Fruit fly (Drosophila melanogaster) whole organism, embryonic: Measurements from ENCODE around the gene Nf-YA.
A peak's percentile ranks its signal among the peaks of the same experiment; 100 is the strongest.

ENCODE experiments used
- Aef1 ChIP-seq: fragments of 200-800 bp; sonication (Bioruptor generic); IDR thresholded peaks from 3 replicates; pipeline ENCODE4 v1.3.6; 2022; ENCODE audit warnings: missing biosample characterization, missing genetic modification characterization
- Bgb ChIP-seq: fragments of 200-800 bp; sonication (Bioruptor generic); IDR thresholded peaks from 2 replicates; pipeline ENCODE4 v1.3.6; 2022; ENCODE audit warnings: missing biosample characterization, missing genetic modification characterization; ENCODE audit not compliant: partially characterized antibody
- CG1024 ChIP-seq: fragments of 200-800 bp; sonication (Bioruptor generic); IDR thresholded peaks from 2 replicates; pipeline ENCODE4 v1.3.6; 2022; ENCODE audit warnings: missing biosample characterization, missing genetic modification characterization
- CG12104 ChIP-seq: fragments of 200-800 bp; sonication (Bioruptor generic); optimal IDR thresholded peaks from 3 replicates; lab custom pipeline; 2016; ENCODE audit warnings: missing biosample characterization, missing genetic modification characterization
- CG12299 ChIP-seq: fragments of 200-800 bp; sonication (Bioruptor generic); optimal IDR thresholded peaks from 2 replicates; lab custom pipeline; 2018; ENCODE audit warnings: missing biosample characterization, mild to moderate bottlenecking, missing genetic modification characterization
- CG12769 ChIP-seq: fragments of 200-800 bp; sonication (Bioruptor generic); optimal IDR thresholded peaks from 2 replicates; lab custom pipeline; 2019; ENCODE audit warnings: missing biosample characterization, mild to moderate bottlenecking, missing genetic modification characterization, moderate library complexity
- CG12942 ChIP-seq: fragments of 200-800 bp; sonication (Bioruptor generic); optimal IDR thresholded peaks from 3 replicates; lab custom pipeline; 2016; ENCODE audit warnings: missing biosample characterization, missing genetic modification characterization
- CG13123 ChIP-seq: fragments of 200-800 bp; sonication (Bioruptor generic); optimal IDR thresholded peaks from 2 replicates; lab custom pipeline; 2016; ENCODE audit warnings: missing biosample characterization, missing genetic modification characterization
- CG13287 ChIP-seq: fragments of 200-800 bp; sonication (Bioruptor generic); IDR thresholded peaks from 2 replicates; pipeline ENCODE4 v1.3.6; 2022; ENCODE audit warnings: missing biosample characterization, missing genetic modification characterization; ENCODE audit not compliant: partially characterized antibody
- CG14441 ChIP-seq: fragments of 200-800 bp; sonication (Bioruptor generic); IDR thresholded peaks from 2 replicates; pipeline ENCODE4 v1.3.6; 2022; ENCODE audit warnings: missing biosample characterization, missing genetic modification characterization
- CG14710 ChIP-seq: fragments of 200-800 bp; sonication (Bioruptor generic); optimal IDR thresholded peaks from 3 replicates; lab custom pipeline; 2019; ENCODE audit warnings: missing biosample characterization, mild to moderate bottlenecking, missing genetic modification characterization, moderate library complexity
- CG16863 ChIP-seq: fragments of 200-800 bp; sonication (Bioruptor generic); optimal IDR thresholded peaks from 3 replicates; lab custom pipeline; 2016; ENCODE audit warnings: missing biosample characterization, missing genetic modification characterization
- CG3281 ChIP-seq: fragments of 200-800 bp; sonication (Bioruptor generic); optimal IDR thresholded peaks from 3 replicates; lab custom pipeline; 2017; ENCODE audit warnings: missing biosample characterization, mild to moderate bottlenecking, missing genetic modification characterization
- CG33213 ChIP-seq: fragments of 200-800 bp; sonication (Bioruptor generic); optimal IDR thresholded peaks from 3 replicates; lab custom pipeline; 2016; ENCODE audit warnings: missing biosample characterization, missing genetic modification characterization
- CG3407 ChIP-seq: fragments of 200-800 bp; sonication (Bioruptor generic); optimal IDR thresholded peaks from 2 replicates; lab custom pipeline; 2018; ENCODE audit warnings: missing biosample characterization, mild to moderate bottlenecking, missing genetic modification characterization
- CG5953 ChIP-seq: fragments of 200-800 bp; sonication (Bioruptor generic); IDR thresholded peaks from 2 replicates; pipeline ENCODE4 v1.3.6; 2022; ENCODE audit warnings: missing biosample characterization, missing genetic modification characterization
- CG7372 ChIP-seq: fragments of 200-800 bp; sonication (Bioruptor generic); IDR thresholded peaks from 2 replicates; pipeline ENCODE4 v1.3.6; 2022; ENCODE audit warnings: missing biosample characterization, missing genetic modification characterization
- CG7928 ChIP-seq: fragments of 200-800 bp; sonication (Bioruptor generic); optimal IDR thresholded peaks from 2 replicates; lab custom pipeline; 2017; ENCODE audit warnings: missing biosample characterization, mild to moderate bottlenecking, missing genetic modification characterization
- CG9876 ChIP-seq: fragments of 200-800 bp; sonication (Bioruptor generic); optimal IDR thresholded peaks from 2 replicates; lab custom pipeline; 2016; ENCODE audit warnings: missing biosample characterization, missing genetic modification characterization
- D ChIP-seq, 2 experiments: fragments of 200-800 bp in 1 of 2; fragments of >200 bp in 1 of 2; sonication (Bioruptor generic) in 1 of 2; optimal IDR thresholded peaks; 2 replicates in 1 of 2; 3 replicates in 1 of 2; lab custom pipeline; 2017; ENCODE audit warnings: mild to moderate bottlenecking in 1 of 2, missing biosample characterization in 1 of 2, missing genetic modification characterization in 1 of 2, missing genetic modification reagents in 1 of 2
- Dbx ChIP-seq: fragments of 200-800 bp; sonication (Bioruptor generic); IDR thresholded peaks from 3 replicates; pipeline ENCODE4 v1.3.6; 2022; ENCODE audit warnings: missing biosample characterization, missing genetic modification characterization
- Dfd ChIP-seq, 2 experiments: fragments of >200 bp; optimal IDR thresholded peaks; 2 replicates each; lab custom pipeline; 2017; ENCODE audit warnings: missing biosample characterization in 2 of 2, missing genetic modification characterization in 2 of 2
- Doc3 ChIP-seq: fragments of 200-800 bp; sonication (Bioruptor generic); IDR thresholded peaks from 3 replicates; pipeline ENCODE4 v1.3.6; 2022; ENCODE audit warnings: missing biosample characterization, missing genetic modification characterization; ENCODE audit not compliant: partially characterized antibody
- Ets65A ChIP-seq: fragments of 200-800 bp; sonication (Bioruptor generic); peaks from one replicate; lab custom pipeline; 2016; ENCODE audit warnings: missing biosample characterization, missing genetic modification characterization
- Fer1 ChIP-seq: fragments of 200-800 bp; sonication (Bioruptor generic); optimal IDR thresholded peaks from 2 replicates; lab custom pipeline; 2017; ENCODE audit warnings: missing biosample characterization, mild to moderate bottlenecking, missing genetic modification characterization
- Fer2 ChIP-seq: fragments of 200-800 bp; sonication (Bioruptor generic); optimal IDR thresholded peaks from 2 replicates; lab custom pipeline; 2018; ENCODE audit warnings: missing biosample characterization, mild to moderate bottlenecking, missing genetic modification characterization, moderate library complexity
- Hand ChIP-seq: fragments of 200-800 bp; sonication (Bioruptor generic); optimal IDR thresholded peaks from 2 replicates; lab custom pipeline; 2017; ENCODE audit warnings: mild to moderate bottlenecking, missing biosample characterization, missing genetic modification reagents, missing genetic modification characterization
- Jarid2 ChIP-seq: fragments of 200-800 bp; sonication (Bioruptor generic); optimal IDR thresholded peaks from 3 replicates; lab custom pipeline; 2017; ENCODE audit warnings: mild to moderate bottlenecking, missing biosample characterization, missing genetic modification reagents, missing genetic modification characterization
- Med ChIP-seq: fragments of 200-800 bp; sonication (Bioruptor generic); peaks from one replicate; lab custom pipeline; 2016; ENCODE audit warnings: missing biosample characterization, missing genetic modification characterization, mild to moderate bottlenecking, inconsistent platforms, moderate library complexity
- Oli ChIP-seq: fragments of 200-800 bp; sonication (Bioruptor generic); optimal IDR thresholded peaks from 2 replicates; lab custom pipeline; 2018; ENCODE audit warnings: missing biosample characterization, mild to moderate bottlenecking, missing genetic modification characterization, moderate library complexity
- Optix ChIP-seq: fragments of 200-800 bp; sonication (Bioruptor generic); IDR thresholded peaks from 3 replicates; pipeline ENCODE4 v1.3.6; 2022; ENCODE audit warnings: missing biosample characterization, missing genetic modification characterization
- Sox102F ChIP-seq: fragments of 200-800 bp; sonication (Bioruptor generic); optimal IDR thresholded peaks from 2 replicates; lab custom pipeline; 2018; ENCODE audit warnings: missing biosample characterization, mild to moderate bottlenecking, missing genetic modification characterization, moderate library complexity
- abd-A ChIP-seq: fragments of 200-800 bp; sonication (Bioruptor generic); optimal IDR thresholded peaks from 3 replicates; lab custom pipeline; 2019; ENCODE audit warnings: missing biosample characterization, mild to moderate bottlenecking, missing genetic modification characterization, moderate library complexity
- bab2 ChIP-seq: fragments of 200-800 bp; sonication (Bioruptor generic); optimal IDR thresholded peaks from 2 replicates; lab custom pipeline; 2016; ENCODE audit warnings: missing biosample characterization, missing genetic modification characterization
- br ChIP-seq: fragments of >200 bp; optimal IDR thresholded peaks from 2 replicates; lab custom pipeline; 2017
- bsh ChIP-seq, 2 experiments: fragments of 200-800 bp; sonication (Bioruptor generic); optimal IDR thresholded peaks; 2 replicates each; lab custom pipeline; 2017 to 2018; ENCODE audit warnings: mild to moderate bottlenecking in 2 of 2, missing biosample characterization in 2 of 2, missing genetic modification characterization in 2 of 2, moderate library complexity in 1 of 2
- croc ChIP-seq: fragments of 200-800 bp; sonication (Bioruptor generic); conservative IDR thresholded peaks from 3 replicates; pipeline ENCODE4 v1.3.6; 2022; ENCODE audit warnings: missing biosample characterization, missing genetic modification characterization
- crol ChIP-seq: fragments of 200-800 bp; sonication (Bioruptor generic); IDR thresholded peaks from 2 replicates; pipeline ENCODE4 v1.3.6; 2022; ENCODE audit warnings: missing biosample characterization, missing genetic modification characterization
- cwo ChIP-seq: fragments of 200-800 bp; sonication (Bioruptor generic); optimal IDR thresholded peaks from 3 replicates; lab custom pipeline; 2017; ENCODE audit warnings: missing biosample characterization, missing genetic modification characterization, mild to moderate bottlenecking, moderate library complexity, missing genetic modification reagents
- hb ChIP-seq: fragments of 200-800 bp; sonication (Bioruptor generic); IDR thresholded peaks from 3 replicates; pipeline ENCODE4 v1.3.6; 2022; ENCODE audit warnings: missing biosample characterization, missing genetic modification characterization; ENCODE audit not compliant: partially characterized antibody
- jigr1 ChIP-seq: fragments of 200-800 bp; sonication (Bioruptor generic); IDR thresholded peaks from 3 replicates; pipeline ENCODE4 v1.3.6; 2022; ENCODE audit warnings: missing biosample characterization, missing genetic modification characterization
- mam ChIP-seq: fragments of 200-800 bp; sonication (Bioruptor generic); optimal IDR thresholded peaks from 3 replicates; lab custom pipeline; 2016; ENCODE audit warnings: missing biosample characterization, missing genetic modification characterization
- peb ChIP-seq: fragments of 200-800 bp; sonication (Bioruptor generic); IDR thresholded peaks from 2 replicates; pipeline ENCODE4 v1.3.6; 2022; ENCODE audit warnings: missing biosample characterization, missing genetic modification characterization
- pfk ChIP-seq: fragments of 200-800 bp; sonication (Bioruptor generic); optimal IDR thresholded peaks from 2 replicates; lab custom pipeline; 2018; ENCODE audit warnings: missing biosample characterization, mild to moderate bottlenecking, missing genetic modification characterization, moderate library complexity
- pita ChIP-seq: fragments of 200-800 bp; sonication (Bioruptor generic); optimal IDR thresholded peaks from 2 replicates; lab custom pipeline; 2017; ENCODE audit warnings: missing biosample characterization, mild to moderate bottlenecking, missing genetic modification characterization
- sens-2 ChIP-seq: fragments of 200-800 bp; sonication (Bioruptor generic); IDR thresholded peaks from 2 replicates; pipeline ENCODE4 v1.3.6; 2022; ENCODE audit warnings: missing biosample characterization, missing genetic modification characterization
- slp2 ChIP-seq: fragments of 200-800 bp; sonication (Bioruptor generic); optimal IDR thresholded peaks from 2 replicates; lab custom pipeline; 2016; ENCODE audit warnings: missing biosample characterization, missing genetic modification characterization
- ttk ChIP-seq: fragments of 200-800 bp; sonication (Bioruptor generic); IDR thresholded peaks from 2 replicates; pipeline ENCODE4 v2.1.2; 2022; ENCODE audit warnings: missing biosample characterization, missing genetic modification characterization
- vfl ChIP-seq: fragments of 200-800 bp; sonication (Bioruptor generic); optimal IDR thresholded peaks from 2 replicates; lab custom pipeline; 2016; ENCODE audit warnings: missing biosample characterization, missing genetic modification characterization
- vnd ChIP-seq: fragments of 200-800 bp; sonication (Bioruptor generic); IDR thresholded peaks from 3 replicates; pipeline ENCODE4 v1.3.6; 2022; ENCODE audit warnings: missing biosample characterization, missing genetic modification characterization; ENCODE audit not compliant: partially characterized antibody
- wor ChIP-seq: fragments of 200-800 bp; sonication (Bioruptor generic); IDR thresholded peaks from 2 replicates; pipeline ENCODE4 v1.3.6; 2022; ENCODE audit warnings: missing biosample characterization, missing genetic modification characterization

Gene Nf-YA

dm6 chr3L:9397156-9397555 is 44.9 kb downstream of the Nf-YA start (continued):
- TF ChIP-seq cwo (peak; percentile 84), vnd (GFP tag; lab: Robert Waterston, UW) (no peak), vfl (GFP tag; lab: Kevin White, UChicago) (peak; percentile 19), pita (GFP tag; lab: Kevin White, UChicago) (no peak), CG14710 (tag; lab: Kevin White, UChicago) (peak; percentile 51), mam (peak; percentile 68), bsh (GFP tag; optimal IDR thresholded peaks at IDR 0.05; lab: Kevin White, UChicago) (peak in 1 of 2 experiments; percentile 4), sens-2 (GFP tag; lab: Robert Waterston, UW) (no peak), Dfd (GFP tag; optimal IDR thresholded peaks at IDR 0.05; lab: Kevin White, UChicago) (no peak), Dbx (GFP tag; lab: Robert Waterston, UW) (peak; percentile 83; the same call in 2 of the 3 replicates), CG7928 (GFP tag; lab: Kevin White, UChicago) (peak; percentile 43), hb (no peak), CG3281 (GFP tag; lab: Kevin White, UChicago) (peak; percentile 91), Ets65A (GFP tag; lab: Kevin White, UChicago) (no peak), CG12769 (tag; lab: Kevin White, UChicago) (peak; percentile 78), Bgb (no peak), D (optimal IDR thresholded peaks at IDR 0.05; lab: Kevin White, UChicago) (no peak), D (GFP tag; optimal IDR thresholded peaks at IDR 0.05; lab: Kevin White, UChicago) (peak; percentile 48), Jarid2 (GFP tag; lab: Kevin White, UChicago) (peak; percentile 50), Optix (GFP tag; lab: Robert Waterston, UW) (no peak), wor (GFP tag; lab: Robert Waterston, UW) (no peak), CG9876 (GFP tag; lab: Kevin White, UChicago) (no peak), Aef1 (GFP tag; lab: Robert Waterston, UW) (no peak), CG1024 (GFP tag; lab: Robert Waterston, UW) (peak; percentile 41; the same call in 1 of the 2 replicates), Sox102F (GFP tag; lab: Kevin White, UChicago) (peak; percentile 1), br (lab: Kevin White, UChicago) (no peak), Oli (tag; lab: Kevin White, UChicago) (no peak), slp2 (no peak), croc (GFP tag; lab: Robert Waterston, UW) (no peak), CG13287 (no peak), CG7372 (GFP tag; lab: Robert Waterston, UW) (no peak), CG16863 (GFP tag; lab: Kevin White, UChicago) (no peak), peb (GFP tag; lab: Robert Waterston, UW) (no peak), CG12299 (peak; percentile 80), Doc3 (GFP tag; lab: Robert Waterston, UW) (no peak), CG14441 (GFP tag; lab: Robert Waterston, UW) (peak; percentile 33; the same call in 1 of the 2 replicates), Hand (GFP tag; lab: Kevin White, UChicago) (peak; percentile 3), Fer1 (peak; percentile 93), CG5953 (GFP tag; lab: Robert Waterston, UW) (0 out of 2 replicates have a peak, but pooled peaks have one; percentile 38), CG12942 (GFP tag; lab: Kevin White, UChicago) (peak; percentile 16), bab2 (GFP tag; lab: Kevin White, UChicago) (peak; percentile 44), CG3407 (peak; percentile 44), CG13123 (GFP tag; lab: Kevin White, UChicago) (no peak), Fer2 (tag; lab: Kevin White, UChicago) (peak; percentile 59), jigr1 (no peak), Med (GFP tag; lab: Kevin White, UChicago) (peak; percentile 92), CG33213 (GFP tag; lab: Kevin White, UChicago) (peak; percentile 75), CG12104 (GFP tag; lab: Kevin White, UChicago) (peak; percentile 62), pfk (GFP tag; lab: Kevin White, UChicago) (peak; percentile 69), ttk (GFP tag; lab: Robert Waterston, UW) (no peak), abd-A (tag; lab: Kevin White, UChicago) (no peak), crol (GFP tag; lab: Robert Waterston, UW) (no peak)
